Worm (Caenorhabditis elegans): Measurements from ENCODE around the gene Y75B8A.8.

ce11 chrIII:12156582-12156981, 4.0 kb upstream of the Y75B8A.8 start:
- no peak for TF ChIP-seq F13H6.1 (tag; optimal IDR thresholded peaks at IDR 0.05)
- TF ChIP-seq lsy-2 (tag; optimal IDR thresholded peaks at IDR 0.05) = no peak
- no peak for TF ChIP-seq lin-39 (tag; optimal IDR thresholded peaks at IDR 0.05)
- TF ChIP-seq ztf-11 (tag; optimal IDR thresholded peaks at IDR 0.05) = no peak
- TF ChIP-seq ztf-4 (tag; optimal IDR thresholded peaks at IDR 0.05) = no peak
- TF ChIP-seq snpc-4 (tag; optimal IDR thresholded peaks at IDR 0.05) = no peak
- TF ChIP-seq egl-27 (tag; optimal IDR thresholded peaks at IDR 0.05) = no peak
- TF ChIP-seq dmd-4 (tag; optimal IDR thresholded peaks at IDR 0.05) = no peak
- TF ChIP-seq ama-1 (optimal IDR thresholded peaks at IDR 0.05) = no peak
